Fruit fly (Drosophila melanogaster) whole organism, embryonic: ENCODE measurements around the gene CG10185.

ENCODE experiments used
- Aef1 ChIP-seq: fragments of 200-800 bp; sonication (Bioruptor generic); IDR thresholded peaks from 3 replicates; pipeline ENCODE4 v1.3.6; 2022; ENCODE audit warnings: missing biosample characterization, missing genetic modification characterization
- CG10267 ChIP-seq: fragments of 200-800 bp; sonication (Bioruptor generic); optimal IDR thresholded peaks from 2 replicates; lab custom pipeline; 2018; ENCODE audit warnings: missing biosample characterization, mild to moderate bottlenecking, missing genetic modification characterization, moderate library complexity
- CG10321 ChIP-seq: fragments of 200-800 bp; sonication (Bioruptor generic); IDR thresholded peaks from 2 replicates; pipeline ENCODE4 v1.3.6; 2022; ENCODE audit warnings: missing biosample characterization, missing genetic modification characterization
- CG11398 ChIP-seq: fragments of 200-800 bp; sonication (Bioruptor generic); optimal IDR thresholded peaks from 2 replicates; lab custom pipeline; 2016; ENCODE audit warnings: missing biosample characterization, missing genetic modification characterization
- CG11504 ChIP-seq: fragments of 200-800 bp; sonication (Bioruptor generic); optimal IDR thresholded peaks from 3 replicates; lab custom pipeline; 2019; ENCODE audit warnings: missing biosample characterization, mild to moderate bottlenecking, missing genetic modification characterization, moderate library complexity
- CG11560 ChIP-seq: fragments of 200-800 bp; sonication (Bioruptor generic); IDR thresholded peaks from 3 replicates; pipeline ENCODE4 v1.3.6; 2022; ENCODE audit warnings: missing biosample characterization, missing genetic modification characterization
- CG12391 ChIP-seq: fragments of 200-800 bp; sonication (Bioruptor generic); optimal IDR thresholded peaks from 3 replicates; lab custom pipeline; 2018; ENCODE audit warnings: missing biosample characterization, mild to moderate bottlenecking, missing genetic modification characterization, moderate library complexity
- CG12744 ChIP-seq: fragments of 200-800 bp; sonication (Bioruptor generic); optimal IDR thresholded peaks from 2 replicates; lab custom pipeline; 2016; ENCODE audit warnings: missing biosample characterization, missing genetic modification characterization
- CG12769 ChIP-seq: fragments of 200-800 bp; sonication (Bioruptor generic); optimal IDR thresholded peaks from 2 replicates; lab custom pipeline; 2019; ENCODE audit warnings: missing biosample characterization, mild to moderate bottlenecking, missing genetic modification characterization, moderate library complexity
- CG13424 ChIP-seq: fragments of 200-800 bp; sonication (Bioruptor generic); optimal IDR thresholded peaks from 2 replicates; lab custom pipeline; 2019; ENCODE audit warnings: missing biosample characterization, mild to moderate bottlenecking, missing genetic modification characterization, moderate library complexity
- CG14710 ChIP-seq: fragments of 200-800 bp; sonication (Bioruptor generic); optimal IDR thresholded peaks from 3 replicates; lab custom pipeline; 2019; ENCODE audit warnings: missing biosample characterization, mild to moderate bottlenecking, missing genetic modification characterization, moderate library complexity
- CG17186 ChIP-seq: fragments of 200-800 bp; sonication (Bioruptor generic); optimal IDR thresholded peaks from 3 replicates; lab custom pipeline; 2017; ENCODE audit warnings: missing biosample characterization, missing genetic modification reagents, missing genetic modification characterization
- CG17829 ChIP-seq: fragments of 200-800 bp; optimal IDR thresholded peaks from 2 replicates; lab custom pipeline; 2019; ENCODE audit warnings: missing biosample characterization, mild to moderate bottlenecking, missing genetic modification characterization, moderate library complexity
- CG2120 ChIP-seq: fragments of 200-800 bp; sonication (Bioruptor generic); optimal IDR thresholded peaks from 3 replicates; lab custom pipeline; 2016; ENCODE audit warnings: missing biosample characterization, missing genetic modification characterization
- CG30020 ChIP-seq: fragments of 200-800 bp; optimal IDR thresholded peaks from 2 replicates; lab custom pipeline; 2019; ENCODE audit warnings: missing biosample characterization, mild to moderate bottlenecking, missing genetic modification characterization, moderate library complexity
- CG30431 ChIP-seq: fragments of 200-800 bp; sonication (Bioruptor generic); optimal IDR thresholded peaks from 2 replicates; lab custom pipeline; 2017; ENCODE audit warnings: missing biosample characterization, missing genetic modification characterization
- CG32772 ChIP-seq: fragments of 200-800 bp; sonication (Bioruptor generic); IDR thresholded peaks from 2 replicates; pipeline ENCODE4 v1.3.6; 2022; ENCODE audit warnings: missing biosample characterization, missing genetic modification characterization
- CG42726 ChIP-seq: fragments of 200-800 bp; sonication (Bioruptor generic); IDR thresholded peaks from 2 replicates; pipeline ENCODE4 v1.3.6; 2022; ENCODE audit warnings: missing biosample characterization, missing genetic modification characterization; ENCODE audit not compliant: partially characterized antibody
- CG4707 ChIP-seq: fragments of 200-800 bp; sonication (Bioruptor generic); optimal IDR thresholded peaks from 2 replicates; lab custom pipeline; 2018; ENCODE audit warnings: missing biosample characterization, mild to moderate bottlenecking, missing genetic modification characterization, moderate library complexity
- CG6254 ChIP-seq: fragments of 200-800 bp; sonication (Bioruptor generic); optimal IDR thresholded peaks from 3 replicates; lab custom pipeline; 2017; ENCODE audit warnings: mild to moderate bottlenecking, missing biosample characterization, missing genetic modification reagents, missing genetic modification characterization
- CG7372 ChIP-seq: fragments of 200-800 bp; sonication (Bioruptor generic); IDR thresholded peaks from 2 replicates; pipeline ENCODE4 v1.3.6; 2022; ENCODE audit warnings: missing biosample characterization, missing genetic modification characterization
- CG7556 ChIP-seq: fragments of 200-800 bp; sonication (Bioruptor generic); optimal IDR thresholded peaks from 2 replicates; lab custom pipeline; 2017; ENCODE audit warnings: missing biosample characterization, mild to moderate bottlenecking, missing genetic modification characterization
- CG7839 ChIP-seq: fragments of 200-800 bp; sonication (Bioruptor generic); optimal IDR thresholded peaks from 3 replicates; lab custom pipeline; 2018; ENCODE audit warnings: missing biosample characterization, mild to moderate bottlenecking, missing genetic modification characterization, moderate library complexity
- CG8290 ChIP-seq, 3 experiments: fragments of 200-800 bp; sonication (Bioruptor generic); optimal IDR thresholded peaks; 2 replicates each; lab custom pipeline; 2016 to 2019; ENCODE audit warnings: missing biosample characterization in 3 of 3, missing genetic modification characterization in 3 of 3, mild to moderate bottlenecking in 2 of 3, moderate library complexity in 1 of 3
- CG8478 ChIP-seq: fragments of >200 bp; optimal IDR thresholded peaks from 2 replicates; lab custom pipeline; 2018
- CG8944 ChIP-seq: fragments of 200-800 bp; sonication (Bioruptor generic); optimal IDR thresholded peaks from 3 replicates; lab custom pipeline; 2016; ENCODE audit warnings: missing biosample characterization, missing genetic modification characterization
- CG9932 ChIP-seq: fragments of 200-800 bp; sonication (Bioruptor generic); IDR thresholded peaks from 2 replicates; pipeline ENCODE4 v1.3.6; 2022; ENCODE audit warnings: missing biosample characterization, missing genetic modification characterization
- HLH4C ChIP-seq: fragments of 200-800 bp; sonication (Bioruptor generic); IDR thresholded peaks from 3 replicates; pipeline ENCODE4 v1.3.6; 2022; ENCODE audit warnings: missing biosample characterization, missing genetic modification characterization; ENCODE audit not compliant: partially characterized antibody
- Jarid2 ChIP-seq: fragments of 200-800 bp; sonication (Bioruptor generic); optimal IDR thresholded peaks from 3 replicates; lab custom pipeline; 2017; ENCODE audit warnings: mild to moderate bottlenecking, missing biosample characterization, missing genetic modification reagents, missing genetic modification characterization
- MESR4 ChIP-seq: fragments of 200-800 bp; sonication (Bioruptor generic); optimal IDR thresholded peaks from 2 replicates; lab custom pipeline; 2018; ENCODE audit warnings: missing biosample characterization, mild to moderate bottlenecking, missing genetic modification characterization, moderate library complexity
- Side ChIP-seq: fragments of 200-800 bp; sonication (Bioruptor generic); optimal IDR thresholded peaks from 2 replicates; lab custom pipeline; 2016; ENCODE audit warnings: missing biosample characterization, missing genetic modification characterization
- Taf1 ChIP-seq: fragments of 200-800 bp; sonication (Bioruptor generic); IDR thresholded peaks from 2 replicates; pipeline ENCODE4 v1.3.6; 2022; ENCODE audit warnings: missing biosample characterization, missing genetic modification characterization
- aop ChIP-seq: fragments of 200-800 bp; sonication (Bioruptor generic); IDR thresholded peaks from 2 replicates; pipeline ENCODE4 v1.3.6; 2022; ENCODE audit warnings: missing biosample characterization, missing genetic modification characterization
- ase ChIP-seq: fragments of 200-800 bp; sonication (Bioruptor generic); IDR thresholded peaks from 3 replicates; pipeline ENCODE4 v1.3.6; 2022; ENCODE audit warnings: missing biosample characterization, missing genetic modification characterization
- cad ChIP-seq: fragments of >200 bp; optimal IDR thresholded peaks from 2 replicates; lab custom pipeline; 2017; ENCODE audit warnings: missing biosample characterization, missing genetic modification characterization
- cas ChIP-seq: fragments of 200-800 bp; sonication (Bioruptor generic); IDR thresholded peaks from 2 replicates; pipeline ENCODE4 v1.3.6; 2022; ENCODE audit warnings: missing biosample characterization, missing genetic modification characterization
- corto ChIP-seq: fragments of 200-800 bp; sonication (Bioruptor generic); optimal IDR thresholded peaks from 2 replicates; lab custom pipeline; 2016; ENCODE audit warnings: missing biosample characterization, mild to moderate bottlenecking, missing genetic modification characterization, moderate library complexity
- crc ChIP-seq: fragments of 200-800 bp; sonication (Bioruptor generic); optimal IDR thresholded peaks from 2 replicates; lab custom pipeline; 2016; ENCODE audit warnings: missing biosample characterization, missing genetic modification characterization
- fd102C ChIP-seq: fragments of 200-800 bp; sonication (Bioruptor generic); optimal IDR thresholded peaks from 2 replicates; lab custom pipeline; 2018; ENCODE audit warnings: missing biosample characterization, mild to moderate bottlenecking, missing genetic modification characterization, moderate library complexity
- gce ChIP-seq: fragments of 200-800 bp; sonication (Bioruptor generic); IDR thresholded peaks from 3 replicates; pipeline ENCODE4 v1.3.6; 2022; ENCODE audit warnings: missing biosample characterization, missing genetic modification characterization
- gcm2 ChIP-seq: fragments of 200-800 bp; sonication (Bioruptor generic); optimal IDR thresholded peaks from 2 replicates; lab custom pipeline; 2016; ENCODE audit warnings: missing biosample characterization, missing genetic modification characterization
- gro ChIP-seq: fragments of 200-800 bp; sonication (Bioruptor generic); optimal IDR thresholded peaks from 2 replicates; lab custom pipeline; 2016; ENCODE audit warnings: missing biosample characterization, missing genetic modification characterization
- hth ChIP-seq: fragments of >200 bp; optimal IDR thresholded peaks from 2 replicates; lab custom pipeline; 2017; ENCODE audit warnings: inconsistent platforms
- mam ChIP-seq: fragments of 200-800 bp; sonication (Bioruptor generic); optimal IDR thresholded peaks from 3 replicates; lab custom pipeline; 2016; ENCODE audit warnings: missing biosample characterization, missing genetic modification characterization
- pho ChIP-seq: fragments of 200-800 bp; sonication (Bioruptor generic); optimal IDR thresholded peaks from 2 replicates; lab custom pipeline; 2016; ENCODE audit warnings: missing biosample characterization, missing genetic modification characterization
- salm ChIP-seq: fragments of 200-800 bp; sonication (Bioruptor generic); optimal IDR thresholded peaks from 2 replicates; lab custom pipeline; 2018; ENCODE audit warnings: missing biosample characterization, mild to moderate bottlenecking, missing genetic modification characterization
- sob ChIP-seq: fragments of 200-800 bp; sonication (Bioruptor generic); IDR thresholded peaks from 2 replicates; pipeline ENCODE4 v1.3.6; 2022; ENCODE audit warnings: missing biosample characterization, missing genetic modification characterization
- tll ChIP-seq, 2 experiments: fragments of 200-800 bp in 1 of 2; fragments of >200 bp in 1 of 2; sonication (Bioruptor generic) in 1 of 2; optimal IDR thresholded peaks; 2 replicates each; lab custom pipeline; 2017 to 2019; ENCODE audit warnings: missing biosample characterization in 2 of 2, missing genetic modification characterization in 2 of 2, mild to moderate bottlenecking in 1 of 2, moderate library complexity in 1 of 2
- unc-4 ChIP-seq: fragments of 200-800 bp; sonication (Bioruptor generic); IDR thresholded peaks from 2 replicates; pipeline ENCODE4 v1.3.6; 2022; ENCODE audit warnings: missing biosample characterization, missing genetic modification characterization; ENCODE audit not compliant: partially characterized antibody

The CG10185 gene

dm6 chr3R:16097661-16098329 is 30.4 kb upstream of the CG10185 start (continued):
- TF ChIP-seq CG8290 (GFP tag; optimal IDR thresholded peaks at IDR 0.05; lab: Kevin White, UChicago) (peak; percentile 56), CG8290 (tag; optimal IDR thresholded peaks at IDR 0.05; lab: Kevin White, UChicago) (peak in 1 of 2 experiments; percentile 83), crc (peak; percentile 59), CG12744 (GFP tag; lab: Kevin White, UChicago) (peak; percentile 25), ase (GFP tag; lab: Robert Waterston, UW) (peak; percentile 65; the same call in 2 of the 3 replicates), hth (no peak), CG42726 (GFP tag; lab: Robert Waterston, UW) (no peak; the same call in 1 of the 2 replicates), CG10321 (GFP tag; lab: Robert Waterston, UW) (peak; percentile 41; the same call in 1 of the 2 replicates), tll (GFP tag; optimal IDR thresholded peaks at IDR 0.05; lab: Kevin White, UChicago) (peak in 1 of 2 experiments; percentile 34), unc-4 (GFP tag; lab: Robert Waterston, UW) (no peak), HLH4C (no peak), CG7839 (tag; lab: Kevin White, UChicago) (peak; percentile 82), CG12769 (peak; percentile 79), CG14710 (peak; percentile 85), CG8944 (GFP tag; lab: Kevin White, UChicago) (peak; percentile 79), gcm2 (no peak), CG30431 (GFP tag; lab: Kevin White, UChicago) (peak; percentile 73), CG10267 (tag; lab: Kevin White, UChicago) (peak; percentile 76), CG8478 (lab: Kevin White, UChicago) (no peak), salm (tag; lab: Kevin White, UChicago) (peak; percentile 60), CG2120 (GFP tag; lab: Kevin White, UChicago) (peak; percentile 47), CG32772 (GFP tag; lab: Robert Waterston, UW) (peak; percentile 85), CG11560 (tag; lab: Robert Waterston, UW) (peak; percentile 49; the same call in 1 of the 3 replicates), Aef1 (GFP tag; lab: Robert Waterston, UW) (peak; percentile 72), MESR4 (GFP tag; lab: Kevin White, UChicago) (no peak), CG17186 (GFP tag; lab: Kevin White, UChicago) (peak; percentile 40), gro (GFP tag; lab: Kevin White, UChicago) (no peak), cad (GFP tag; lab: Kevin White, UChicago) (no peak), CG17829 (tag; lab: Kevin White, UChicago) (peak; percentile 89), Side (GFP tag; lab: Kevin White, UChicago) (peak; percentile 73), sob (GFP tag; lab: Robert Waterston, UW) (peak; percentile 73; the same call in 1 of the 2 replicates), pho (GFP tag; lab: Kevin White, UChicago) (no peak), CG12391 (tag; lab: Kevin White, UChicago) (peak; percentile 79), mam (GFP tag; lab: Kevin White, UChicago) (peak; percentile 68), aop (GFP tag; lab: Robert Waterston, UW) (no peak), CG11504 (tag; lab: Kevin White, UChicago) (peak; percentile 86), CG11398 (GFP tag; lab: Kevin White, UChicago) (peak; percentile 51), Taf1 (GFP tag; lab: Robert Waterston, UW) (no peak), corto (peak; percentile 88), CG30020 (tag; lab: Kevin White, UChicago) (peak; percentile 21), CG9932 (GFP tag; lab: Robert Waterston, UW) (0 out of 2 replicates have a peak, but pooled peaks have one; percentile 24), CG7372 (GFP tag; lab: Robert Waterston, UW) (peak; percentile 53; the same call in 1 of the 2 replicates), CG13424 (tag; lab: Kevin White, UChicago) (peak; percentile 74), CG4707 (GFP tag; lab: Kevin White, UChicago) (peak; percentile 18), CG6254 (peak; percentile 72), fd102C (GFP tag; lab: Kevin White, UChicago) (peak; percentile 71), cas (GFP tag; lab: Robert Waterston, UW) (no peak), Jarid2 (peak; percentile 44), CG7556 (GFP tag; lab: Kevin White, UChicago) (peak; percentile 53), gce (GFP tag; lab: Robert Waterston, UW) (peak; percentile 58; the same call in 1 of the 3 replicates)
